Fruit fly (Drosophila melanogaster): Measurements from ENCODE around the gene CG42876.

CG42876 gene

DNA sequence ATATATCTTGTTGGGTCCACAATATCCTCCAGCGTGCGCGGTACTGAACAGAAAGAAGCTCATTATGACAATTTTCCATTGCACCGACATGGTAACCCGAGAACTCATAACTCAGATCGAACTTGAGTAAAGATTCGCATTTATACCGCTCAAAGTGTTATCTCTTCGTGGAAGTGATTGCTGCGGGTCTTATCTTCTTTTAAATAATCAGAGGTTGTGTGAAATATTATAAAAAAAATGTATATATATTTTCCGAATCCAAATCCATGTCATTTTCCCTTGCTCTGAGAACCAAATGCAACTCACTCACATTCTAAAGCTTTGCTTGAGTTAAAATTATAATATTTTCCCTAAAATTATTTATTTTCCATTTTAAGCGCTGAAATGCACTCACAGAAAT lies at the start of gene CG42876:
TSS of gene CG42876 (minus strand) at position 101 of the 400 bp plus-strand sequence.
- no peak for TF ChIP-seq noc (tag; optimal IDR thresholded peaks at IDR 0.05)

dm6 chr2L:15853826-15854225 lies 41.9 kb upstream of the CG42876 start, which contains the start of gene Tektin-A:
TSS of gene Tektin-A (plus strand) at chr2L:15854126.
- no peak for TF ChIP-seq noc (tag; optimal IDR thresholded peaks at IDR 0.05)

DNA sequence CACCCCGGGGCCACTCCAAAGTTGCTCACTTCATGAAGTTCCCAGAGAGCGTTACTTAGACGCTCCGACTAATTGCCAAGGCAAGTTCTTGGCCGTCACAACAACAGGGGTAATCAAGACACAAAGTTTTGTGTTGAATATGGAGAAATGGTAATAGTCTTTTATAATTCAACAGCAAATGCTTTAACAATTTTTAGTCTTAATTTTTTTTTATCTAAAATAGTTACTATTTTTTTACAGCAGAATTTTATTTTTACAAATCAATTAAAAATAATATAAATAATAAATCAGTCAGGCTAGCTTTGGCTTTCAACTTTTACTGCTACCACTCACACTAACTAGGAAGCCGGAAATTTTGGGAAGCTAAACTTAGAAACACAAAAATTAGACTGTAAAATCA lies 40.4 kb upstream of the CG42876 start, which contains the start of gene CG13243:
TSS of gene CG13243 (plus strand) at position 301 of the 400 bp plus-strand sequence.
- no peak for TF ChIP-seq noc (tag; optimal IDR thresholded peaks at IDR 0.05)

DNA sequence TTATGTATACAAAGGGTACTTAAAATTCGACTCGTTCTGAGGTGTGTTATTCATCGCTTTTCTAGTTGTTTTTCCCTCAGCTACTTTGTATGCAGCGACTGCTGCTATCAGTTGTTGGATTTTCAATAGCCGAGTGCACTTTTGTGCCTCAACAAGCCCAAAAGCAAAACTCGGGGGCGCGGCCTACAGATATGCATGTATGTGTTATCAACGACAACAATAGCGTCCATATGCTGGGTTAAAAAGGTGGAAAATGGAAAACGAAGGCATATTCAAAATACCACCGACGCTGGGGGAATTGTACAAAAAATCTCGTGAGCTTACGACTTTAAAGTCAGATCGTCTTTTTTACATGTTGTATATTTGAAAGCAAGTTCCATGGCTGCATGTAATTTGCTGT lies 34.7 kb upstream of the CG42876 start:
- no peak for TF ChIP-seq noc (tag; optimal IDR thresholded peaks at IDR 0.05)

- no peak for TF ChIP-seq noc (tag; optimal IDR thresholded peaks at IDR 0.05)
These were observed 23.6 kb upstream of the CG42876 start, which contains the start of gene CG18518 for dm6 chr2L:15835558-15835957. TSS of gene CG18518 (minus strand) at chr2L:15835658.

DNA sequence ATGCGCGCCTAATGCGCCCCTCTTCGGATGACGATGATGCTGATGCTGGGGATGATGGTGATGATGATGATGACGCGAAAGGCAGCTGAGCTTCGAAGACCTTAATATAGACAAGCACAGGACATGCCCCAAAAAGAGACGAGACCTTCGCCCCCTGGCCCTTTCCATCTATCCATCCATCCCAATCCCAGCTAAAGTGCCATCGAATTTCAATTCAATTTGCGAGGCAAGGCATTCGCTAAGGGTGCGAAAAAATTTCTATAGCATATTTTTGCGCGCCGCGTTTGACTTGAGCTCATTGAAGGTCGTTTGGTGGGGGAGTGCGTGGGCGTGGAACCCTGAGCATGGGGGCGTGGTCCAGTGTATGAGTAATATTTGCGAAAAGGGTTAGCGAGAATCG lies 15.6 kb downstream of the CG42876 start:
- TF ChIP-seq noc (tag; optimal IDR thresholded peaks at IDR 0.05): no peak

- TF ChIP-seq noc (tag; optimal IDR thresholded peaks at IDR 0.05): no peak
These were observed 28.2 kb downstream of the CG42876 start, which contains the start of gene t-Grip91 for dm6 chr2L:15783785-15784184. TSS of gene t-Grip91 (plus strand) at chr2L:15784085.

DNA sequence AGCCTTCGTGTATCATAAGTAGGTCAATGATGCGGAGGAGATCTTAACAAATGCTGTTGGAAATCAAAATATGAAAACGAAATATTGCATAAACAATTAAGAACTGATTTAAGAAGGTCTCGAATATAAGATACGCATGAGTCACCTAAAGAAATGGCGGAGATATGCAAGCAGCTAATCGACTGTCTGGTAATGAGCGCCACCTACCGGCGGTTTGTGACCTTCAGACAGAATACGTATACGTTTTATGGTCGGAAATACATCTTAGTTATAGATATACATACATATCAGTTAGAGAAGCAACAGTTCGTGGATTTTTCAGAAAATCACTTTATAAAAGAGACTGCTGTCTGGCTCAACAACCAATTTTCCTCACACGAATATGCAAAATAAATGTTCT lies 28.9 kb downstream of the CG42876 start:
- TF ChIP-seq noc (tag; optimal IDR thresholded peaks at IDR 0.05): no peak

- no peak for TF ChIP-seq noc (tag; optimal IDR thresholded peaks at IDR 0.05)
These were observed 35.2 kb downstream of the CG42876 start, which contains the start of gene CG43760 for dm6 chr2L:15776752-15777151. TSS of gene CG43760 (minus strand) at chr2L:15776852.

- TF ChIP-seq noc (tag; optimal IDR thresholded peaks at IDR 0.05): no peak
These were observed 38.9 kb downstream of the CG42876 start, which contains the start of gene CG31826 for dm6 chr2L:15773013-15773412. TSS of gene CG31826 (minus strand) at chr2L:15773113.

DNA sequence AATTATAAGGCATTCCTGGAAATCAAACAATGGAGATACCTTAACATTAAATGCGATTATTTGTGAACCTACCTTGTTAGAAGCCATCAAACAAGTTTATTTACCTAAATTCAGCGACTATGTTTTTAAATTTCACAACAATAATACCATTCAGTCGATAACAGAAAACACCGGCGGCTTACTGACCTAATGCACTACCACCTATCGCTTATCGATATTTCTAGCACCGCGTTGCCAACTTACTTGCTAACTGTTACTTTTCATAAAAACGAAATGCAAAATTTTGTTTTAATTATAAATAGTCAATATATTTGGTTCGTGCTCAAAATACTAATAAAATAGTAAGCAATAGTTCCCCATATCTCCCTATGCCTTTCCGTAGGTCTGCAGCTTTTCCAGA lies 41.0 kb downstream of the CG42876 start, which contains the start of gene Ku80:
TSS of gene Ku80 (minus strand) at position 182 of the 400 bp plus-strand sequence.
- TF ChIP-seq noc (tag; optimal IDR thresholded peaks at IDR 0.05): no peak

dm6 chr2L:15768097-15768496 lies 43.8 kb downstream of the CG42876 start, which contains the start of gene wek:
TSS of gene wek (minus strand) at chr2L:15768349.
- no peak for TF ChIP-seq noc (tag; optimal IDR thresholded peaks at IDR 0.05)

dm6 chr2L:15764029-15764428 lies 47.9 kb downstream of the CG42876 start, which contains the start of gene CG3793:
TSS of gene CG3793 (plus strand) at chr2L:15764220.
- TF ChIP-seq noc (tag; optimal IDR thresholded peaks at IDR 0.05): no peak

DNA sequence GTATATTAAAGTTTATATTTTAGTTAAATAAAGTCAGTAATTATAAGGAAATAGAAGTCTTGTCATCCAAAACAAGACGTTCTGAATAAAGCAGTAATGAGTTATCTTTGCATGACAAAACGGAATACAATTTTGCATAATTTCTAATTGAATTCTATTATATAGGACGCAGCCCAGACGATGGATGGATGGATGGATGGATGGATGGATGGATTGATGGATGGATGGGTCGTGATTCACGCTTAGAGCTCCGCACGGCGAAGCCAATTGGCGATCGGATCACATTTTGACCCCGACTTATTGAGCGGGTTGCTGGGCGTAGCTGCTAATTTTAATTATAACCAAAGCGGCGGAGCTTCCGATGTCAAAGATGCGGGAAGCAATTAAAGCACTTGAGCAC lies 48.5 kb downstream of the CG42876 start:
- TF ChIP-seq noc (tag; optimal IDR thresholded peaks at IDR 0.05): no peak

- TF ChIP-seq noc (tag; optimal IDR thresholded peaks at IDR 0.05): no peak
These were observed 49.5 kb downstream of the CG42876 start, which contains the start of gene Gli for dm6 chr2L:15762466-15762865. TSS of gene Gli (minus strand) at chr2L:15762758.

dm6 chr2L:15761409-15762407 lies 50.2 kb downstream of the CG42876 start:
- peak; percentile 53 for TF ChIP-seq noc (tag; optimal IDR thresholded peaks at IDR 0.05)
